Fruit fly (Drosophila melanogaster): ENCODE data around the gene Cmpk.

Cmpk gene

DNA sequence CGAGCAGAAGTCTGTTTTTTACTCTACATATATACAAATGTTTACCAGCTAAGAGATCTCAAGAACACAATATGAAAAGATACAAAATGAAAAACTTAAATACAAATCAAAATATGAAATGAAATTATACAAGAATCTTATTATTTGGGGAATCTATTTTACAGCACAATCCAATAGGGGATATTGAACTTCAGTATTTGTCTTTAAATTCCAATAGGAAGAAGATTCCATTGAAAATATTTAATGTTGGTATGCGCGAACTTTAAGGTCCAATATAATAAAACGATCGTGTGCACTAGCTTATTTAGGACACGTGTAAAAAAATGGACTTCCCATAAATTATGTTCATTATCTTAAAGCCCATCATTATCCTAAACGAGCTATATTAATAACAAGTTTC lies 17.3 kb downstream of the Cmpk start:
- TF ChIP-seq CG15710 (tag; optimal IDR thresholded peaks at IDR 0.05) (no peak), fd96Ca (GFP tag; IDR thresholded peaks at IDR 0.05) (no peak), D1 (tag; optimal IDR thresholded peaks at IDR 0.05) (no peak), gl (tag; optimal IDR thresholded peaks at IDR 0.05) (no peak), CG14655 (GFP tag; optimal IDR thresholded peaks at IDR 0.05) (no peak), CG4496 (GFP tag; IDR thresholded peaks at IDR 0.05) (no peak), Snoo (tag; optimal IDR thresholded peaks at IDR 0.05) (no peak), CG8301 (tag; optimal IDR thresholded peaks at IDR 0.05) (no peak), CG8159 (tag; optimal IDR thresholded peaks at IDR 0.05) (no peak), EcR (GFP tag; optimal IDR thresholded peaks at IDR 0.05) (no peak), CG32121 (GFP tag; IDR thresholded peaks at IDR 0.05) (no peak)

DNA sequence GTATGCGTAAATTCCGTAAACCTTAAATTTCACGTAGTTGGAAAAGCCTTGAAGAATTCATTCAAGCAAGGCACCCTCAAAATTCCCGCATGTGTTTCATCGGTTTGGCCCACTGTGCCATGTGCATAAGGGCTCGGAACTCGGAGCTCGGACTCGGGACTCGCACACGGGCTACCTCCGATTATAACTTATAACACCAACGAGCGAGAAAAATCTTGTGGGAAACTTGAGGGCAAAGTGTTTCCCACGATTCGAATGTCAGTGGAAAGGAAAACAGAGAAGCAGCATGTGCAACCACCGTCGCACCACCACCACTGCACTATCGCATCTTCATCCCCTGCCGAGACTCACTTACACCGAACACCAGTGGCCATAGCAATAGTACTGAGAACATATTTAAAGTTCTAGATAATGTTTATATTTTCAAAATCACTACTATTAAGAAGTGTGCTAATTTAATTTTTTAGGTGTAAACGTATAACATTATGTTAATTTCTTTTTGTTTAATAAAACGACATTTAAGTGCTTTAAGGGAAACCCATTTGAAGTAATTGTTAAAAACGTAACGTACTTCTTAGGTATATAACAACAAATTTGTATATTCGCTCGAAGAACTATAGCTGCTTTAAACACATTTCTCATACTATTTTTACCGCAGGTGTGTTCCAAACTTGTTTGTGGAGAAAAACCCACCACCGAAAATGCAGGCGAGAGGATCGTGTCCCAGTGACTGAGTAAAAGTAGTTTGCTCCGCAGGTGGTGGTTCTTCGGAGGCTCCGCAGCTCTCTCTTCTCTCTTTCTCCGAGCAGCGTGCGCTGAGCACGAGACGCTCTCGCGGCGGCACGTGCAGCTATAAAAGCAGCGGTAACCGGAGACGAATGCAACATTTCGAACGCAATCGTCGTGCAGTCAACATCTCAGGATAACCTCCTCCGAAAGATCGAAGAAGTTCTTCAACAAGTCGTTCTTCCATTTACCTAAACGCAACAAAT lies 18.8 kb downstream of the Cmpk start:
- peak; percentile 84 for TF ChIP-seq gl (tag; optimal IDR thresholded peaks at IDR 0.05)
- TF ChIP-seq CG9948 (tag; optimal IDR thresholded peaks at IDR 0.05): peak; percentile 90
- peak; percentile 92 for TF ChIP-seq CG8301 (tag; optimal IDR thresholded peaks at IDR 0.05)
- TF ChIP-seq Snoo (tag; optimal IDR thresholded peaks at IDR 0.05): peak; percentile 88
- TF ChIP-seq CG8159 (tag; optimal IDR thresholded peaks at IDR 0.05): peak; percentile 96
- TF ChIP-seq CG13204 (GFP tag; optimal IDR thresholded peaks at IDR 0.05): peak; percentile 78
- peak; percentile 91 for TF ChIP-seq Pif1A (GFP tag; optimal IDR thresholded peaks at IDR 0.05)
- no peak for TF ChIP-seq fd96Ca (GFP tag; IDR thresholded peaks at IDR 0.05)
- peak; percentile 89 for TF ChIP-seq CG4496 (GFP tag; IDR thresholded peaks at IDR 0.05)
- peak; percentile 90 for TF ChIP-seq D1 (tag; optimal IDR thresholded peaks at IDR 0.05)
- TF ChIP-seq EcR (GFP tag; optimal IDR thresholded peaks at IDR 0.05): peak; percentile 14
- TF ChIP-seq CG15710 (tag; optimal IDR thresholded peaks at IDR 0.05): peak; percentile 95
- peak; percentile 91 for TF ChIP-seq CG14655 (GFP tag; optimal IDR thresholded peaks at IDR 0.05)
- 0 out of 2 replicates have a peak, but pooled peaks have one; percentile 28 for TF ChIP-seq rn (GFP tag; IDR thresholded peaks at IDR 0.05)
- peak; percentile 53 for TF ChIP-seq CG12605 (GFP tag; IDR thresholded peaks at IDR 0.05)
- peak; percentile 87 for TF ChIP-seq CG34367 (tag; optimal IDR thresholded peaks at IDR 0.05)
- peak; percentile 20; the same call in 1 of the 2 replicates for TF ChIP-seq Ets98B (GFP tag; IDR thresholded peaks at IDR 0.05)
- TF ChIP-seq CG10348 (GFP tag; IDR thresholded peaks at IDR 0.05): no peak
- TF ChIP-seq CG32121 (GFP tag; IDR thresholded peaks at IDR 0.05): peak; percentile 36; the same call in 1 of the 2 replicates
- peak; percentile 91 for TF ChIP-seq CG17806 (tag; optimal IDR thresholded peaks at IDR 0.05)
- peak; percentile 90 for TF ChIP-seq Pif1B (GFP tag; optimal IDR thresholded peaks at IDR 0.05)

DNA sequence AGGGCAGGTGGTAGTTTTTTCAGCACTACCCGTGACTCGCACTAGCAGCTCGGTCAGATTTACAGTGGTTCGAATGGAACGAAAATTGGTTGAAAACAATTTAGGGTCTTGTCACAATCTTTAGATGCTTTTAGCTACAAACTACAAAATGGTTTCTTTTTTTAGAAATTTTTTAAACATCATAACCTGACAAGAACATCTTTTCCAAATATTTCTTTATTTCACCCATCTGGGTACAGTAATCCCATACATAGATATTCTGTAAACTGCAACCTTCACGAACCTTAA lies 19.9 kb downstream of the Cmpk start:
- TF ChIP-seq CG4496 (GFP tag; IDR thresholded peaks at IDR 0.05): no peak
- no peak for TF ChIP-seq CG13204 (GFP tag; optimal IDR thresholded peaks at IDR 0.05)
- TF ChIP-seq CG12605 (GFP tag; IDR thresholded peaks at IDR 0.05): no peak
- no peak for TF ChIP-seq gl (tag; optimal IDR thresholded peaks at IDR 0.05)
- TF ChIP-seq Pif1A (GFP tag; optimal IDR thresholded peaks at IDR 0.05): no peak
- TF ChIP-seq CG8301 (tag; optimal IDR thresholded peaks at IDR 0.05): no peak

DNA sequence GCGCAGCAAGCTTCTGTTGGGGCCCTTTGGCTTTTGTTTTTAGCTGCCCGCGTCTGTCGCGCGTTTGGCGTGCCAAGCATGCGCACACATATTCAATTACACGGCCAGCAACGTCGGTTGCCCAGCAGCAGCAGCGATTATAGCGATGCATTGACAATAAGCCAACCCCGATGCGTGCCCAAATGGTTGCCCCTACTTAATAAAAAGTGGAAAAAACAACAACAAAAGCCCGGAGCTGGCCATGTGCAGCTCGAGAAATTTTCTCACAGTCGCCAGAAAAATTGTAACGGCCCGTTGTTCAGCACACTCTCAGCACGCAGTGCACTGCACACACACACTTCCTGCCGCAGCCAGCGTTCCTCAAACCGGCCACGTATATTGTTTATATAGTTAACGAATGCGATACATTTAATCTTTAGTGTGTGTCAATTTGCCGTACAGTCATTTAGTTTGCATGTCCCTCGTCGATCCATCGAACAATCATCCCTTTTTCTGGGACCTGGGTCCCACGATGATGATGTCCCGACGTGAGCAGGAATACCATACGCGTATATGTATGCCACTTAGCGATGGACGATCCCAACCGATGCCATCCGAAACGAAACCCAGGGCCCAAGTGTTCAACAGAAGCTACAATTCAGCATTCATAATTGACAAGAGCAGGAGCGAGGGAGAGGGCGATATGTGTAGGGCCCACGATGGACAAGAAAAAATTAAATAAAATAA lies 20.4 kb downstream of the Cmpk start:
- TF ChIP-seq EcR (GFP tag; optimal IDR thresholded peaks at IDR 0.05): peak; percentile 0
- TF ChIP-seq D1 (tag; optimal IDR thresholded peaks at IDR 0.05): no peak
- no peak for TF ChIP-seq CG10348 (GFP tag; IDR thresholded peaks at IDR 0.05)
- no peak for TF ChIP-seq Pif1B (GFP tag; optimal IDR thresholded peaks at IDR 0.05)
- peak; percentile 1 for TF ChIP-seq Snoo (tag; optimal IDR thresholded peaks at IDR 0.05)
- no peak for TF ChIP-seq CG32121 (GFP tag; IDR thresholded peaks at IDR 0.05)
- peak; percentile 14 for TF ChIP-seq CG13204 (GFP tag; optimal IDR thresholded peaks at IDR 0.05)

DNA sequence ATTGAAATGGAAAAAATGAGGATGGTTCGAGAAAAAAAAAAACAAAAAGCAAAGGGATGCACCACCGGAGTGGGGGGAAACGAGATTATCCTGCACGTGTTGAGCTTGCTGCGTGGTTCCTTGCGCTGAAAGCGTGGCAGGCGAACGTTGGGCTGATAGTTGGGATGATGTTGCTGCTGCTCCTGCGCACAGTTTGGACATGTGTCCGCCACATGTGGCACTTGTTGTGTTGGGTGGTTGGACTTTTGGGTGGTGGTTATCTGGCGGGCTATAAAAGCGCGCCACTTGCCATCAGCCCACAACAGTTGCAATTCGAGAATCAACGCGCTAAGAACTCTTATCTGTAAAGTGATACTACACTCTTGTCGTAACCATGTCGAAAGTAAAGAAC lies 22.6 kb downstream of the Cmpk start:
- TF ChIP-seq CG4496 (GFP tag; IDR thresholded peaks at IDR 0.05): no peak
- TF ChIP-seq CG32121 (GFP tag; IDR thresholded peaks at IDR 0.05): no peak
- TF ChIP-seq Pif1B (GFP tag; optimal IDR thresholded peaks at IDR 0.05): no peak
- no peak for TF ChIP-seq gl (tag; optimal IDR thresholded peaks at IDR 0.05)
- TF ChIP-seq CG13204 (GFP tag; optimal IDR thresholded peaks at IDR 0.05): no peak
- TF ChIP-seq CG9948 (tag; optimal IDR thresholded peaks at IDR 0.05): no peak
- TF ChIP-seq CG10348 (GFP tag; IDR thresholded peaks at IDR 0.05): no peak
- TF ChIP-seq fd96Ca (GFP tag; IDR thresholded peaks at IDR 0.05): no peak
- TF ChIP-seq Snoo (tag; optimal IDR thresholded peaks at IDR 0.05): no peak

DNA sequence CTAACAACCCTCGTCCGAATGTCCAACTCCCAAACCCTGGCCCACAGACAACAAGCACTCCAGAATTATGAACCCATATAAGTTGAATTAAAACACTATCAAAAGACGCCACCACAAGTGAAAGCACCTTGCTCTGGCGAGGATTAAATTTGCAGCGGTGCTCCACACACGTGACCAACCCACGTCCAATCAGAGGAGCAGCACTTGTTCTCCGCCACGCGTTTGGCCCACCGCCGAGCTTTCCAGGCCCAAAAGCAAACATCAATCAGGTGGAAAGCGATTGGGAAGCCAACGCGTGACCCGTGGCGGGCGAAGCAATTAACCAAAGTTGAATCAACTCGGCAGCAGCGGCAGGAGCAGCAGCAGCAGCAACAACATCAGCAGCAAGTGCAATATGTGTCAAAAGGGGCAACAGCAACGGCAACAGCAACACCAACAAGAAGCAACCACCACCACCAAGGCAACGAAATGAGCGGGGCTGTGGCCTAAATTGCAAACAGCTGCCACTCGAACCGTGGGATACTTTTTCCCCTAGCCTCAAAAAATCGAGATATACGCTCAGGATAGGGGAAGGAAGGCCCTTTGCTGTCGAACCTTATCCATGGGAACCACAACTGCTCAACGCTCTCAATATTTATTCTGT lies 23.1 kb downstream of the Cmpk start:
- no peak for TF ChIP-seq CG14655 (GFP tag; optimal IDR thresholded peaks at IDR 0.05)
- TF ChIP-seq Pif1B (GFP tag; optimal IDR thresholded peaks at IDR 0.05): no peak
- TF ChIP-seq EcR (GFP tag; optimal IDR thresholded peaks at IDR 0.05): peak; percentile 60
